Worm (Caenorhabditis elegans) whole organism, early embryonic: ENCODE results near the gene Y75B8A.63.

Source experiments
- B0310.2 ChIP-seq: sonication (generic microtip); optimal IDR thresholded peaks from 2 replicates; lab custom pipeline; 2016; ENCODE audit warnings: mild to moderate bottlenecking, missing genetic modification characterization, missing compliant biosample characterization
- aly-1 ChIP-seq: sonication (generic microtip); optimal IDR thresholded peaks from 2 replicates; lab custom pipeline; 2016; ENCODE audit warnings: missing genetic modification characterization, missing compliant biosample characterization
- ama-1 ChIP-seq: fragments of 150-350 bp; optimal IDR thresholded peaks from 2 replicates; lab custom pipeline; 2014
- flt-1 ChIP-seq: fragments of 200-800 bp; sonication (Bioruptor generic); IDR thresholded peaks from 2 replicates; pipeline ENCODE4 v1.3.6; 2022; ENCODE audit warnings: missing genetic modification characterization, missing compliant biosample characterization
- hmbx-1 ChIP-seq: sonication (generic microtip); optimal IDR thresholded peaks from 2 replicates; lab custom pipeline; 2016; ENCODE audit warnings: mild to moderate bottlenecking, missing genetic modification characterization, missing compliant biosample characterization
- hmg-4 ChIP-seq: fragments of 200-800 bp; sonication (Bioruptor generic); optimal IDR thresholded peaks from 2 replicates; lab custom pipeline; 2018; ENCODE audit warnings: mild to moderate bottlenecking, missing genetic modification characterization, missing compliant biosample characterization
- pes-1 ChIP-seq: fragments of 200-800 bp; sonication (Bioruptor generic); IDR thresholded peaks from 2 replicates; pipeline ENCODE4 v1.3.6; 2022; ENCODE audit warnings: missing genetic modification reagents, missing genetic modification characterization, missing compliant biosample characterization
- scrt-1 ChIP-seq: fragments of 200-800 bp; sonication (Bioruptor generic); IDR thresholded peaks from 2 replicates; pipeline ENCODE4 v1.3.6; 2022; ENCODE audit warnings: missing genetic modification characterization, missing compliant biosample characterization
- sea-1 ChIP-seq: fragments of 200-800 bp; sonication (Bioruptor generic); conservative IDR thresholded peaks from 2 replicates; pipeline ENCODE4 v1.3.6; 2022; ENCODE audit warnings: missing genetic modification characterization, missing compliant biosample characterization
- tbx-11 ChIP-seq: fragments of 200-800 bp; sonication (Bioruptor generic); IDR thresholded peaks from 2 replicates; pipeline ENCODE4 v1.3.6; 2022; ENCODE audit warnings: missing genetic modification characterization, missing compliant biosample characterization
- tbx-37 ChIP-seq: fragments of 200-800 bp; sonication (Bioruptor generic); conservative IDR thresholded peaks from 2 replicates; pipeline ENCODE4 v1.3.6; 2022; ENCODE audit warnings: missing genetic modification reagents, missing genetic modification characterization, missing compliant biosample characterization

DNA sequence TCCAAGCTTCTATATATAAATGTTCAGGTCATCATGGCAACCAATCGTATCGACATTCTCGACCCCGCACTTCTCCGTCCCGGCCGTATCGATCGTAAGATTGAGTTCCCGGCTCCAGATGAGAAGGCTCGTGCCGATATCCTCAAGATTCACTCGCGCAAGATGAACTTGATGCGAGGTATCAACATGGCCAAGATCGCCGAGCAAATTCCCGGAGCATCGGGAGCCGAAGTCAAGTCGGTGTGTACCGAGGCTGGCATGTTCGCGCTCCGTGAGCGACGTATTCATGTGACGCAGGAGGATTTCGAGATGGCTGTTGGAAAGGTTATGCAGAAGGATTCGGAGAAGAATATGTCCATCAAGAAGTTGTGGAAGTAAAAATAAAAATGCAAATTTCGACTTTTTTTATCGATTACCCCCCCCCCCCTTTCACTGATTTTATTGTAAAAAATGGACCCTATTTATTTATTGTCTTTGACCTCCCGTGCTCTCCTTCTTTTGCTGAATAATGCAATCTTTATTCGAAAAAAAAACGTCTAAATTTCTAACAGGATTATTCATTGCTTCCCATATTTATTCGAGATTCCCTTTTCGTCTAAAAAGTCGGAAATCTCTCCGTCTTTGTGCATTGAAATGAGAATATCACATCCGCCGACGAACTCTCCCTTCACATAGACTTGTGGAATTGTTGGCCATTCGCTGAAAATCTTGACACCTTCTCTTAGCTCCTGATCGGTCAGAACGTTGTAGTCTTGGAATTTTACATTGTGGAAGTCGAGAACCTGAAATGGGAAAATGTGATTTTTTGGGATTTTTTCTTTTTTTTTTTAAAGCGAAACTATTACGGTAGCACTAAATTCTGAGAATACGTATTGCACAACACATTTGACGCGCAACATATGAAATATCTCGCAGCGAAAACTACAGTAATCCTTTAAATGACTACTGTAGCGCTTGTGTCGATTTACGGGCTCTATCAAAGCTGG, 44.6 kb downstream of the Y75B8A.63 start:
- TF ChIP-seq tbx-11 (GFP tag; lab: Robert Waterston, UW), result no peak
- no peak for TF ChIP-seq ama-1 (lab: Kevin White, UChicago)
- TF ChIP-seq B0310.2 (tag; lab: Kevin White, UChicago), result no peak
- TF ChIP-seq sea-1 (GFP tag; lab: Robert Waterston, UW), result no peak
- no peak for TF ChIP-seq scrt-1 (GFP tag; lab: Robert Waterston, UW)
- TF ChIP-seq hmbx-1 (tag; lab: Kevin White, UChicago), result no peak
- no peak for TF ChIP-seq aly-1 (tag; lab: Kevin White, UChicago)
- TF ChIP-seq pes-1, result no peak
- TF ChIP-seq hmg-4, result no peak
- TF ChIP-seq tbx-37 (GFP tag; lab: Robert Waterston, UW), result no peak
- TF ChIP-seq flt-1 (GFP tag; lab: Robert Waterston, UW), result no peak
